Fruit fly (Drosophila melanogaster): Measurements from ENCODE around the gene CG6733.

DNA sequence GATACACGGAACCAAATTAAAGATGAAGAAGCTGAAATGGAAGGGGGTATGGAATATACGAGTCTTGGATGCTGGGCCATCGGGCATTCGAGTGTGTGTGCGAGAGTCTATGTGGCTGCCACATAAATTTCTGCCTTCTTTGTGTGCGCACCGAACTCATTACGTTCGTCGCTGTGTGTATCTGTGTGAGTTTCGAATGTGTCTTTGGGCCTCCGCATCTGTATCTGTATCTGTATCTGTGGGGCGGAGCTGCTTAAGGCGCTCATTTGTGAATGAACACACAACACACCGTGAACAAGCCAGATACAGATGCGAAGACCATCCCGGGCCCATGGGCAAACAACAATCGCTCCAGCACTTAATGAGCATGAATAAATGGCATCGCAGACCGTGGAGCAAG is 45.9 kb downstream of the CG6733 start:
- TF ChIP-seq gl (tag; optimal IDR thresholded peaks at IDR 0.05), result no peak
- TF ChIP-seq fd96Ca (GFP tag; IDR thresholded peaks at IDR 0.05), result no peak
- TF ChIP-seq Snoo (tag; optimal IDR thresholded peaks at IDR 0.05), result no peak
- TF ChIP-seq CG4496 (GFP tag; IDR thresholded peaks at IDR 0.05), result no peak

Measured in whole organism, pupa.